Fruit fly (Drosophila melanogaster) whole organism, adult: ENCODE results near the gene CG32695.

ENCODE experiments used
- CG11617 ChIP-seq: fragments of 200-800 bp; sonication (Bioruptor generic); optimal IDR thresholded peaks from 2 replicates; lab custom pipeline; 2017; ENCODE audit warnings: mild to moderate bottlenecking, missing biosample characterization, missing genetic modification reagents, missing genetic modification characterization
- CG12768 ChIP-seq: fragments of 200-800 bp; sonication (Bioruptor generic); optimal IDR thresholded peaks from 2 replicates; lab custom pipeline; 2017; ENCODE audit warnings: missing biosample characterization, missing genetic modification characterization, mild to moderate bottlenecking, moderate library complexity, missing genetic modification reagents
- CG1620 ChIP-seq: fragments of 200-800 bp; sonication (Bioruptor generic); optimal IDR thresholded peaks from 2 replicates; lab custom pipeline; 2016; ENCODE audit warnings: missing biosample characterization, missing genetic modification characterization
- CG33017 ChIP-seq: fragments of 200-800 bp; sonication (Bioruptor generic); optimal IDR thresholded peaks from 2 replicates; lab custom pipeline; 2018; ENCODE audit warnings: missing biosample characterization, mild to moderate bottlenecking, missing genetic modification characterization, moderate library complexity
- CG7045 ChIP-seq: fragments of 200-800 bp; sonication (Bioruptor generic); optimal IDR thresholded peaks from 2 replicates; lab custom pipeline; 2017; ENCODE audit warnings: missing biosample characterization, mild to moderate bottlenecking, missing genetic modification characterization
- CG7101 ChIP-seq: fragments of 200-800 bp; sonication (Bioruptor generic); optimal IDR thresholded peaks from 2 replicates; lab custom pipeline; 2018; ENCODE audit warnings: missing biosample characterization, mild to moderate bottlenecking, missing genetic modification characterization, moderate library complexity
- Crg-1 ChIP-seq: fragments of 200-800 bp; sonication (Bioruptor generic); optimal IDR thresholded peaks from 2 replicates; lab custom pipeline; 2016; ENCODE audit warnings: missing biosample characterization, missing genetic modification characterization
- Hr96 ChIP-seq: fragments of 200-800 bp; sonication (Bioruptor generic); optimal IDR thresholded peaks from 2 replicates; lab custom pipeline; 2016; ENCODE audit warnings: missing biosample characterization, missing genetic modification characterization
- Mnt ChIP-seq: fragments of 200-800 bp; sonication (Bioruptor generic); optimal IDR thresholded peaks from 2 replicates; lab custom pipeline; 2016; ENCODE audit warnings: missing biosample characterization, mild to moderate bottlenecking, missing genetic modification characterization
- cnc ChIP-seq, 2 experiments: fragments of >200 bp; optimal IDR thresholded peaks; 2 replicates each; lab custom pipeline; 2017
- kay ChIP-seq: fragments of 200-800 bp; sonication (Bioruptor generic); peaks from one replicate; lab custom pipeline; 2016; ENCODE audit warnings: missing biosample characterization, missing genetic modification characterization, borderline replicate concordance
- toe ChIP-seq: fragments of 200-800 bp; sonication (Bioruptor generic); optimal IDR thresholded peaks from 2 replicates; lab custom pipeline; 2016; ENCODE audit warnings: missing biosample characterization, missing genetic modification characterization

dm6 chrX:9864882-9865281, 9.0 kb downstream of the CG32695 start, which contains the start of gene Ser7:
- TF ChIP-seq CG11617 (GFP tag; lab: Kevin White, UChicago) (no peak), CG7101 (tag; lab: Kevin White, UChicago) (no peak), toe (GFP tag; lab: Kevin White, UChicago) (no peak), Hr96 (GFP tag; lab: Kevin White, UChicago) (no peak), kay (peak; percentile 71), Crg-1 (GFP tag; lab: Kevin White, UChicago) (no peak), Mnt (GFP tag; lab: Kevin White, UChicago) (no peak), CG7045 (GFP tag; lab: Kevin White, UChicago) (no peak), CG12768 (no peak), CG1620 (GFP tag; lab: Kevin White, UChicago) (no peak), CG33017 (no peak), cnc (optimal IDR thresholded peaks at IDR 0.05; lab: Kevin White, UChicago) (no peak)
